Fruit fly (Drosophila melanogaster) whole organism, embryonic: ENCODE results near the gene wus.

Experiments
- Atf-2 ChIP-seq: fragments of 200-800 bp; sonication (Bioruptor generic); optimal IDR thresholded peaks from 2 replicates; lab custom pipeline; 2016; ENCODE audit warnings: missing biosample characterization, missing genetic modification characterization
- Awh ChIP-seq: fragments of 200-800 bp; sonication (Bioruptor generic); IDR thresholded peaks from 2 replicates; pipeline ENCODE4, ENCODE4 v1.3.6; 2022; ENCODE audit warnings: missing biosample characterization, missing genetic modification characterization
- B-H2 ChIP-seq: fragments of 200-800 bp; sonication (Bioruptor generic); optimal IDR thresholded peaks from 2 replicates; lab custom pipeline; 2018; ENCODE audit warnings: missing biosample characterization, mild to moderate bottlenecking, missing genetic modification characterization
- CG10431 ChIP-seq: fragments of 200-800 bp; sonication (Bioruptor generic); optimal IDR thresholded peaks from 3 replicates; lab custom pipeline; 2018; ENCODE audit warnings: missing biosample characterization, mild to moderate bottlenecking, missing genetic modification characterization
- CG11398 ChIP-seq: fragments of 200-800 bp; sonication (Bioruptor generic); optimal IDR thresholded peaks from 2 replicates; lab custom pipeline; 2016; ENCODE audit warnings: missing biosample characterization, missing genetic modification characterization
- CG11504 ChIP-seq: fragments of 200-800 bp; sonication (Bioruptor generic); optimal IDR thresholded peaks from 3 replicates; lab custom pipeline; 2019; ENCODE audit warnings: missing biosample characterization, mild to moderate bottlenecking, missing genetic modification characterization, moderate library complexity
- CG12942 ChIP-seq: fragments of 200-800 bp; sonication (Bioruptor generic); optimal IDR thresholded peaks from 3 replicates; lab custom pipeline; 2016; ENCODE audit warnings: missing biosample characterization, missing genetic modification characterization
- CG13123 ChIP-seq: fragments of 200-800 bp; sonication (Bioruptor generic); optimal IDR thresholded peaks from 2 replicates; lab custom pipeline; 2016; ENCODE audit warnings: missing biosample characterization, missing genetic modification characterization
- CG13296 ChIP-seq: fragments of 200-800 bp; sonication (Bioruptor generic); optimal IDR thresholded peaks from 3 replicates; lab custom pipeline; 2018; ENCODE audit warnings: missing biosample characterization, mild to moderate bottlenecking, missing genetic modification characterization
- CG14860 ChIP-seq: fragments of 200-800 bp; sonication (Bioruptor generic); IDR thresholded peaks from 3 replicates; pipeline ENCODE4 v1.3.6; 2022; ENCODE audit warnings: missing biosample characterization, missing genetic modification characterization; ENCODE audit not compliant: partially characterized antibody
- CG14965 ChIP-seq: fragments of 200-800 bp; sonication (Bioruptor generic); optimal IDR thresholded peaks from 2 replicates; lab custom pipeline; 2016; ENCODE audit warnings: missing biosample characterization, missing genetic modification characterization, borderline replicate concordance
- CG16863 ChIP-seq: fragments of 200-800 bp; sonication (Bioruptor generic); optimal IDR thresholded peaks from 3 replicates; lab custom pipeline; 2016; ENCODE audit warnings: missing biosample characterization, missing genetic modification characterization
- CG17328 ChIP-seq: fragments of 200-800 bp; sonication (Bioruptor generic); IDR thresholded peaks from 2 replicates; pipeline ENCODE4 v1.3.6; 2022; ENCODE audit warnings: missing biosample characterization, missing genetic modification characterization
- CG17359 ChIP-seq: fragments of 200-800 bp; sonication (Bioruptor generic); optimal IDR thresholded peaks from 3 replicates; lab custom pipeline; 2018; ENCODE audit warnings: missing biosample characterization, mild to moderate bottlenecking, missing genetic modification characterization, moderate library complexity
- CG18262 ChIP-seq: fragments of 200-800 bp; optimal IDR thresholded peaks from 3 replicates; lab custom pipeline; 2019; ENCODE audit warnings: missing biosample characterization, mild to moderate bottlenecking, missing genetic modification characterization, moderate library complexity
- CG31441 ChIP-seq: fragments of 200-800 bp; sonication (Bioruptor generic); IDR thresholded peaks from 2 replicates; pipeline ENCODE4 v1.3.6; 2022; ENCODE audit warnings: missing biosample characterization, missing genetic modification characterization
- CG34376 ChIP-seq: fragments of 200-800 bp; sonication (Bioruptor generic); optimal IDR thresholded peaks from 2 replicates; lab custom pipeline; 2018; ENCODE audit warnings: missing biosample characterization, mild to moderate bottlenecking, missing genetic modification characterization
- CG4282 ChIP-seq: fragments of 200-800 bp; sonication (Bioruptor generic); optimal IDR thresholded peaks from 2 replicates; lab custom pipeline; 2016; ENCODE audit warnings: missing biosample characterization, missing genetic modification characterization
- CG4424 ChIP-seq: fragments of 200-800 bp; sonication (Bioruptor generic); optimal IDR thresholded peaks from 3 replicates; lab custom pipeline; 2016; ENCODE audit warnings: missing biosample characterization, missing genetic modification characterization
- CG4707 ChIP-seq: fragments of 200-800 bp; sonication (Bioruptor generic); optimal IDR thresholded peaks from 2 replicates; lab custom pipeline; 2018; ENCODE audit warnings: missing biosample characterization, mild to moderate bottlenecking, missing genetic modification characterization, moderate library complexity
- CG8089 ChIP-seq: fragments of 200-800 bp; sonication (Bioruptor generic); optimal IDR thresholded peaks from 3 replicates; lab custom pipeline; 2016; ENCODE audit warnings: missing biosample characterization, missing genetic modification characterization
- Drgx ChIP-seq: fragments of 200-800 bp; sonication (Bioruptor generic); IDR thresholded peaks from 2 replicates; pipeline ENCODE4 v1.3.6; 2022; ENCODE audit warnings: missing biosample characterization, missing genetic modification characterization
- Ets65A ChIP-seq: fragments of 200-800 bp; sonication (Bioruptor generic); peaks from one replicate; lab custom pipeline; 2016; ENCODE audit warnings: missing biosample characterization, missing genetic modification characterization
- HLH3B ChIP-seq: fragments of 200-800 bp; sonication (Bioruptor generic); IDR thresholded peaks from 2 replicates; pipeline ENCODE4 v1.3.6; 2022; ENCODE audit warnings: missing biosample characterization, missing genetic modification characterization
- Kr ChIP-seq: fragments of 200-800 bp; sonication (Bioruptor generic); optimal IDR thresholded peaks from 2 replicates; lab custom pipeline; 2017; ENCODE audit warnings: missing biosample characterization, mild to moderate bottlenecking, missing genetic modification characterization
- Mes4 ChIP-seq: fragments of 200-800 bp; sonication (Bioruptor generic); optimal IDR thresholded peaks from 2 replicates; lab custom pipeline; 2016; ENCODE audit warnings: missing biosample characterization, missing genetic modification characterization
- Oaz ChIP-seq: fragments of 200-800 bp; sonication (Bioruptor generic); IDR thresholded peaks from 2 replicates; pipeline ENCODE4 v1.3.6; 2022; ENCODE audit warnings: missing biosample characterization, missing genetic modification characterization
- Oli ChIP-seq: fragments of 200-800 bp; sonication (Bioruptor generic); optimal IDR thresholded peaks from 2 replicates; lab custom pipeline; 2018; ENCODE audit warnings: missing biosample characterization, mild to moderate bottlenecking, missing genetic modification characterization, moderate library complexity
- Opbp ChIP-seq: fragments of 200-800 bp; sonication (Bioruptor generic); IDR thresholded peaks from 3 replicates; pipeline ENCODE4 v1.3.6; 2022; ENCODE audit warnings: missing biosample characterization, missing genetic modification characterization; ENCODE audit not compliant: partially characterized antibody
- Spps ChIP-seq: fragments of 200-800 bp; sonication (Bioruptor generic); optimal IDR thresholded peaks from 2 replicates; lab custom pipeline; 2018; ENCODE audit warnings: missing biosample characterization, mild to moderate bottlenecking, missing genetic modification characterization
- Vsx1 ChIP-seq: fragments of 200-800 bp; sonication (Bioruptor generic); optimal IDR thresholded peaks from 2 replicates; lab custom pipeline; 2017; ENCODE audit warnings: missing biosample characterization, mild to moderate bottlenecking, missing genetic modification characterization, missing genetic modification reagents
- amos ChIP-seq: fragments of 200-800 bp; sonication (Bioruptor generic); IDR thresholded peaks from 2 replicates; pipeline ENCODE4 v1.3.6; 2022; ENCODE audit warnings: missing biosample characterization, missing genetic modification characterization; ENCODE audit not compliant: partially characterized antibody
- az2 ChIP-seq: fragments of 200-800 bp; sonication (Bioruptor generic); optimal IDR thresholded peaks from 3 replicates; lab custom pipeline; 2016; ENCODE audit warnings: missing biosample characterization, missing genetic modification characterization
- bowl ChIP-seq: fragments of 200-800 bp; sonication (Bioruptor generic); IDR thresholded peaks from 2 replicates; pipeline ENCODE4 v1.3.6; 2022; ENCODE audit warnings: missing biosample characterization, missing genetic modification characterization
- cg ChIP-seq: fragments of 200-800 bp; sonication (Bioruptor generic); optimal IDR thresholded peaks from 3 replicates; lab custom pipeline; 2019; ENCODE audit warnings: missing biosample characterization, mild to moderate bottlenecking, missing genetic modification characterization, moderate library complexity
- croc ChIP-seq: fragments of 200-800 bp; sonication (Bioruptor generic); conservative IDR thresholded peaks from 3 replicates; pipeline ENCODE4 v1.3.6; 2022; ENCODE audit warnings: missing biosample characterization, missing genetic modification characterization
- disco-r ChIP-seq: fragments of 200-800 bp; sonication (Bioruptor generic); optimal IDR thresholded peaks from 2 replicates; lab custom pipeline; 2016; ENCODE audit warnings: missing biosample characterization, missing genetic modification characterization
- dmrt99B ChIP-seq: fragments of 200-800 bp; sonication (Bioruptor generic); optimal IDR thresholded peaks from 2 replicates; lab custom pipeline; 2018; ENCODE audit warnings: missing biosample characterization, mild to moderate bottlenecking, missing genetic modification characterization, moderate library complexity
- exex ChIP-seq: fragments of 200-800 bp; sonication (Bioruptor generic); optimal IDR thresholded peaks from 4 replicates; lab custom pipeline; 2018; ENCODE audit warnings: missing biosample characterization, mild to moderate bottlenecking, missing genetic modification characterization, moderate library complexity
- fd102C ChIP-seq: fragments of 200-800 bp; sonication (Bioruptor generic); optimal IDR thresholded peaks from 2 replicates; lab custom pipeline; 2018; ENCODE audit warnings: missing biosample characterization, mild to moderate bottlenecking, missing genetic modification characterization, moderate library complexity
- fd3F ChIP-seq: fragments of 200-800 bp; sonication (Bioruptor generic); optimal IDR thresholded peaks from 2 replicates; lab custom pipeline; 2018; ENCODE audit warnings: missing biosample characterization, mild to moderate bottlenecking, missing genetic modification characterization, moderate library complexity
- gem ChIP-seq: fragments of 200-800 bp; sonication (Bioruptor generic); optimal IDR thresholded peaks from 2 replicates; lab custom pipeline; 2019; ENCODE audit warnings: missing biosample characterization, mild to moderate bottlenecking, missing genetic modification characterization, moderate library complexity
- gro ChIP-seq: fragments of 200-800 bp; sonication (Bioruptor generic); optimal IDR thresholded peaks from 2 replicates; lab custom pipeline; 2016; ENCODE audit warnings: missing biosample characterization, missing genetic modification characterization
- ken ChIP-seq: fragments of 200-800 bp; sonication (Bioruptor generic); IDR thresholded peaks from 3 replicates; pipeline ENCODE4 v1.3.6; 2022; ENCODE audit warnings: missing biosample characterization, missing genetic modification characterization
- maf-S ChIP-seq: fragments of 200-800 bp; sonication (Bioruptor generic); optimal IDR thresholded peaks from 2 replicates; lab custom pipeline; 2016; ENCODE audit warnings: missing biosample characterization, missing genetic modification characterization
- mam ChIP-seq: fragments of 200-800 bp; sonication (Bioruptor generic); optimal IDR thresholded peaks from 3 replicates; lab custom pipeline; 2016; ENCODE audit warnings: missing biosample characterization, missing genetic modification characterization
- sob ChIP-seq: fragments of 200-800 bp; sonication (Bioruptor generic); IDR thresholded peaks from 2 replicates; pipeline ENCODE4 v1.3.6; 2022; ENCODE audit warnings: missing biosample characterization, missing genetic modification characterization
- stc ChIP-seq: fragments of 200-800 bp; sonication (Bioruptor generic); IDR thresholded peaks from 2 replicates; pipeline ENCODE4 v1.3.6; 2022; ENCODE audit warnings: missing biosample characterization, missing genetic modification characterization
- sug ChIP-seq: fragments of 200-800 bp; optimal IDR thresholded peaks from 2 replicates; lab custom pipeline; 2019; ENCODE audit warnings: missing biosample characterization, mild to moderate bottlenecking, missing genetic modification characterization, moderate library complexity
- vvl ChIP-seq: fragments of 200-800 bp; sonication (Bioruptor generic); IDR thresholded peaks from 2 replicates; pipeline ENCODE4 v1.3.6; 2022; ENCODE audit warnings: missing biosample characterization, missing genetic modification characterization

Gene wus

DNA sequence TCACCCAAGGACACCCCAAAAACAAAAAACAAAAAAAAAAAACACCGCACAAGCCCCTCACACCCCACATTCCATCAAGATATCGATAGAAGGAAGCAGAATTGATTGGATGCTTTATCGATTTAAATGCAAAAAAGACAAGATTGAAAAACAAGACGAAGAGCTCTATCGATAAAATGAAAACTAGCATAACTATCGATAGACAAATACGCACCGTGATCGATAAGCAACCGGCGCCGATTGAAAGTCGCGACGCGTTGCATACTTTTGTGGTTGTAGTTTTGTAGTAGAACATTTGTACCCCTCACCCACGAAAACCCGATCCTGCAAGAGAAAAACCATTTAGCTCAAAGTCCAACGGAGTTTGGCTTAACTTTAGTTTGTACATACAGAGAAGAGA lies 4.0 kb downstream of the wus start (continued):
- TF ChIP-seq amos (GFP tag; lab: Robert Waterston, UW) (peak; percentile 16; the same call in 1 of the 2 replicates), CG14860 (GFP tag; lab: Robert Waterston, UW) (peak; percentile 58; the same call in 2 of the 3 replicates), CG11398 (GFP tag; lab: Kevin White, UChicago) (no peak)

dm6 chrX:16934430-16934829 lies 6.2 kb downstream of the wus start:
- no peak for TF ChIP-seq Awh
- TF ChIP-seq exex (tag; lab: Kevin White, UChicago): peak; percentile 99
- no peak for TF ChIP-seq az2 (GFP tag; lab: Kevin White, UChicago)
- TF ChIP-seq fd102C (GFP tag; lab: Kevin White, UChicago): no peak
- TF ChIP-seq stc (GFP tag; lab: Robert Waterston, UW): no peak
- TF ChIP-seq CG34376 (GFP tag; lab: Kevin White, UChicago): peak; percentile 12
- no peak for TF ChIP-seq CG13296 (GFP tag; lab: Kevin White, UChicago)
- TF ChIP-seq CG4424: no peak
- TF ChIP-seq Mes4: no peak
- TF ChIP-seq Opbp (GFP tag; lab: Robert Waterston, UW): no peak
- no peak for TF ChIP-seq fd3F (GFP tag; lab: Kevin White, UChicago)
- no peak for TF ChIP-seq Oli (tag; lab: Kevin White, UChicago)
- no peak for TF ChIP-seq mam
- peak; percentile 72 for TF ChIP-seq gro
- TF ChIP-seq Kr (GFP tag; lab: Kevin White, UChicago): no peak
- TF ChIP-seq B-H2: peak; percentile 30
- no peak for TF ChIP-seq croc (GFP tag; lab: Robert Waterston, UW)
- no peak for TF ChIP-seq ken (GFP tag; lab: Robert Waterston, UW)
- no peak for TF ChIP-seq sob
- no peak for TF ChIP-seq CG4282 (GFP tag; lab: Kevin White, UChicago)
- no peak for TF ChIP-seq Vsx1 (GFP tag; lab: Kevin White, UChicago)
- TF ChIP-seq sug: peak; percentile 44
- no peak for TF ChIP-seq CG31441 (GFP tag; lab: Robert Waterston, UW)
- no peak for TF ChIP-seq cg (GFP tag; lab: Kevin White, UChicago)
- TF ChIP-seq Spps (tag; lab: Kevin White, UChicago): no peak
- no peak for TF ChIP-seq CG13123 (GFP tag; lab: Kevin White, UChicago)
- no peak for TF ChIP-seq maf-S (GFP tag; lab: Kevin White, UChicago)
- no peak for TF ChIP-seq bowl (GFP tag; lab: Robert Waterston, UW)

dm6 chrX:16932820-16933386 lies 7.8 kb downstream of the wus start:
- TF ChIP-seq Atf-2 (GFP tag; lab: Kevin White, UChicago) (no peak), Oaz (no peak), CG18262 (tag; lab: Kevin White, UChicago) (peak; percentile 2), vvl (GFP tag; lab: Robert Waterston, UW) (peak; percentile 28; the same call in 1 of the 2 replicates), CG10431 (GFP tag; lab: Kevin White, UChicago) (no peak), CG8089 (GFP tag; lab: Kevin White, UChicago) (no peak), CG14965 (no peak), CG31441 (GFP tag; lab: Robert Waterston, UW) (0 out of 2 replicates have a peak, but pooled peaks have one; percentile 12), CG4707 (no peak), gem (tag; lab: Kevin White, UChicago) (peak; percentile 32), CG12942 (GFP tag; lab: Kevin White, UChicago) (no peak), dmrt99B (tag; lab: Kevin White, UChicago) (peak; percentile 30), CG17328 (no peak), Ets65A (GFP tag; lab: Kevin White, UChicago) (peak; percentile 36), CG16863 (GFP tag; lab: Kevin White, UChicago) (no peak), CG11504 (tag; lab: Kevin White, UChicago) (peak; percentile 8), disco-r (GFP tag; lab: Kevin White, UChicago) (no peak), Drgx (GFP tag; lab: Robert Waterston, UW) (no peak), CG17359 (tag; lab: Kevin White, UChicago) (peak; percentile 27), HLH3B (GFP tag; lab: Robert Waterston, UW) (peak; percentile 24; the same call in 1 of the 2 replicates)
